Fruit fly (Drosophila melanogaster) whole organism, embryonic: ENCODE data around the gene CG10959.

Source experiments
- CG10321 ChIP-seq: fragments of 200-800 bp; sonication (Bioruptor generic); IDR thresholded peaks from 2 replicates; pipeline ENCODE4 v1.3.6; 2022; ENCODE audit warnings: missing biosample characterization, missing genetic modification characterization
- CG10366 ChIP-seq: fragments of 200-800 bp; sonication (Bioruptor generic); IDR thresholded peaks from 2 replicates; pipeline ENCODE4 v1.3.6; 2022; ENCODE audit warnings: missing biosample characterization, missing genetic modification characterization
- CG10959 ChIP-seq: fragments of 200-800 bp; sonication (Bioruptor generic); IDR thresholded peaks from 2 replicates; pipeline ENCODE4 v1.3.6; 2022; ENCODE audit warnings: missing biosample characterization, missing genetic modification characterization
- CG11695 ChIP-seq: fragments of 200-800 bp; sonication (Bioruptor generic); IDR thresholded peaks from 3 replicates; pipeline ENCODE4 v1.3.6; 2022; ENCODE audit warnings: missing biosample characterization, missing genetic modification characterization
- CG12769 ChIP-seq: fragments of 200-800 bp; sonication (Bioruptor generic); optimal IDR thresholded peaks from 2 replicates; lab custom pipeline; 2019; ENCODE audit warnings: missing biosample characterization, mild to moderate bottlenecking, missing genetic modification characterization, moderate library complexity
- CG13424 ChIP-seq: fragments of 200-800 bp; sonication (Bioruptor generic); optimal IDR thresholded peaks from 2 replicates; lab custom pipeline; 2019; ENCODE audit warnings: missing biosample characterization, mild to moderate bottlenecking, missing genetic modification characterization, moderate library complexity
- CG13624 ChIP-seq: fragments of 200-800 bp; sonication (Bioruptor generic); optimal IDR thresholded peaks from 2 replicates; lab custom pipeline; 2016; ENCODE audit warnings: missing biosample characterization, missing genetic modification characterization
- CG1603 ChIP-seq: fragments of 200-800 bp; sonication (Bioruptor generic); optimal IDR thresholded peaks from 2 replicates; lab custom pipeline; 2019; ENCODE audit warnings: missing biosample characterization, mild to moderate bottlenecking, missing genetic modification characterization, moderate library complexity
- CG17612 ChIP-seq: fragments of 200-800 bp; sonication (Bioruptor generic); IDR thresholded peaks from 2 replicates; pipeline ENCODE4 v1.3.6; 2022; ENCODE audit warnings: missing biosample characterization, missing genetic modification characterization
- CG1832 ChIP-seq: fragments of 200-800 bp; sonication (Bioruptor generic); optimal IDR thresholded peaks from 2 replicates; lab custom pipeline; 2017; ENCODE audit warnings: missing biosample characterization, mild to moderate bottlenecking, missing genetic modification characterization, inconsistent platforms
- CG18599 ChIP-seq: fragments of 200-800 bp; sonication (Bioruptor generic); optimal IDR thresholded peaks from 3 replicates; lab custom pipeline; 2017; ENCODE audit warnings: missing biosample characterization, missing genetic modification characterization, mild to moderate bottlenecking, moderate library complexity, missing genetic modification reagents
- CG18619 ChIP-seq: fragments of 200-800 bp; sonication (Bioruptor generic); optimal IDR thresholded peaks from 3 replicates; lab custom pipeline; 2017; ENCODE audit warnings: missing biosample characterization, mild to moderate bottlenecking, missing genetic modification characterization
- CG2120 ChIP-seq: fragments of 200-800 bp; sonication (Bioruptor generic); optimal IDR thresholded peaks from 3 replicates; lab custom pipeline; 2016; ENCODE audit warnings: missing biosample characterization, missing genetic modification characterization
- CG2712 ChIP-seq: fragments of 200-800 bp; optimal IDR thresholded peaks from 3 replicates; lab custom pipeline; 2019; ENCODE audit warnings: missing biosample characterization, mild to moderate bottlenecking, missing genetic modification characterization, moderate library complexity
- CG32767 ChIP-seq: fragments of 200-800 bp; sonication (Bioruptor generic); IDR thresholded peaks from 2 replicates; pipeline ENCODE4 v1.3.6; 2022; ENCODE audit warnings: missing biosample characterization, missing genetic modification characterization
- CG3726 ChIP-seq: fragments of 200-800 bp; sonication (Bioruptor generic); IDR thresholded peaks from 3 replicates; pipeline ENCODE4, ENCODE4 v1.3.6; 2022; ENCODE audit warnings: missing biosample characterization, missing genetic modification characterization
- CG4820 ChIP-seq: fragments of 200-800 bp; sonication (Bioruptor generic); optimal IDR thresholded peaks from 3 replicates; lab custom pipeline; 2016; ENCODE audit warnings: missing biosample characterization, missing genetic modification characterization
- CG5245 ChIP-seq: fragments of 200-800 bp; sonication (Bioruptor generic); optimal IDR thresholded peaks from 3 replicates; lab custom pipeline; 2016; ENCODE audit warnings: missing biosample characterization, missing genetic modification characterization
- CG8478 ChIP-seq: fragments of >200 bp; optimal IDR thresholded peaks from 2 replicates; lab custom pipeline; 2018
- CG8924 ChIP-seq: fragments of 200-800 bp; optimal IDR thresholded peaks from 3 replicates; lab custom pipeline; 2019; ENCODE audit warnings: missing biosample characterization, mild to moderate bottlenecking, missing genetic modification characterization, moderate library complexity
- Ets65A ChIP-seq: fragments of 200-800 bp; sonication (Bioruptor generic); peaks from one replicate; lab custom pipeline; 2016; ENCODE audit warnings: missing biosample characterization, missing genetic modification characterization
- Hand ChIP-seq: fragments of 200-800 bp; sonication (Bioruptor generic); optimal IDR thresholded peaks from 2 replicates; lab custom pipeline; 2017; ENCODE audit warnings: mild to moderate bottlenecking, missing biosample characterization, missing genetic modification reagents, missing genetic modification characterization
- Hr3 ChIP-seq: fragments of 200-800 bp; sonication (Bioruptor generic); optimal IDR thresholded peaks from 3 replicates; lab custom pipeline; 2016; ENCODE audit warnings: missing biosample characterization, missing genetic modification characterization
- Hr51 ChIP-seq, 2 experiments: fragments of 200-800 bp; sonication (Bioruptor generic); optimal IDR thresholded peaks; 2 replicates in 1 of 2; 3 replicates in 1 of 2; lab custom pipeline; 2016 to 2018; ENCODE audit warnings: missing biosample characterization in 2 of 2, missing genetic modification characterization in 2 of 2, mild to moderate bottlenecking in 1 of 2, moderate library complexity in 1 of 2
- MBD-R2 ChIP-seq: fragments of 200-800 bp; sonication (Bioruptor generic); IDR thresholded peaks from 2 replicates; pipeline ENCODE4 v1.3.6; 2022; ENCODE audit warnings: missing biosample characterization, missing genetic modification characterization
- Med ChIP-seq: fragments of 200-800 bp; sonication (Bioruptor generic); peaks from one replicate; lab custom pipeline; 2016; ENCODE audit warnings: missing biosample characterization, missing genetic modification characterization, mild to moderate bottlenecking, inconsistent platforms, moderate library complexity
- Meics ChIP-seq: fragments of 200-800 bp; sonication (Bioruptor generic); optimal IDR thresholded peaks from 2 replicates; lab custom pipeline; 2017; ENCODE audit warnings: missing biosample characterization, mild to moderate bottlenecking, missing genetic modification characterization
- Oli ChIP-seq: fragments of 200-800 bp; sonication (Bioruptor generic); optimal IDR thresholded peaks from 2 replicates; lab custom pipeline; 2018; ENCODE audit warnings: missing biosample characterization, mild to moderate bottlenecking, missing genetic modification characterization, moderate library complexity
- Opbp ChIP-seq: fragments of 200-800 bp; sonication (Bioruptor generic); IDR thresholded peaks from 3 replicates; pipeline ENCODE4 v1.3.6; 2022; ENCODE audit warnings: missing biosample characterization, missing genetic modification characterization; ENCODE audit not compliant: partially characterized antibody
- Rfx ChIP-seq: fragments of 200-800 bp; sonication (Bioruptor generic); IDR thresholded peaks from 2 replicates; pipeline ENCODE4 v1.3.6; 2022; ENCODE audit warnings: missing biosample characterization, missing genetic modification characterization
- Sox102F ChIP-seq: fragments of 200-800 bp; sonication (Bioruptor generic); optimal IDR thresholded peaks from 2 replicates; lab custom pipeline; 2018; ENCODE audit warnings: missing biosample characterization, mild to moderate bottlenecking, missing genetic modification characterization, moderate library complexity
- abd-A ChIP-seq: fragments of 200-800 bp; sonication (Bioruptor generic); optimal IDR thresholded peaks from 3 replicates; lab custom pipeline; 2019; ENCODE audit warnings: missing biosample characterization, mild to moderate bottlenecking, missing genetic modification characterization, moderate library complexity
- ac ChIP-seq: fragments of 200-800 bp; sonication (Bioruptor generic); optimal IDR thresholded peaks from 3 replicates; lab custom pipeline; 2017; ENCODE audit warnings: missing biosample characterization, mild to moderate bottlenecking, missing genetic modification characterization
- bab2 ChIP-seq: fragments of 200-800 bp; sonication (Bioruptor generic); optimal IDR thresholded peaks from 2 replicates; lab custom pipeline; 2016; ENCODE audit warnings: missing biosample characterization, missing genetic modification characterization
- bsh ChIP-seq, 2 experiments: fragments of 200-800 bp; sonication (Bioruptor generic); optimal IDR thresholded peaks; 2 replicates each; lab custom pipeline; 2017 to 2018; ENCODE audit warnings: mild to moderate bottlenecking in 2 of 2, missing biosample characterization in 2 of 2, missing genetic modification characterization in 2 of 2, moderate library complexity in 1 of 2
- crc ChIP-seq: fragments of 200-800 bp; sonication (Bioruptor generic); optimal IDR thresholded peaks from 2 replicates; lab custom pipeline; 2016; ENCODE audit warnings: missing biosample characterization, missing genetic modification characterization
- cwo ChIP-seq: fragments of 200-800 bp; sonication (Bioruptor generic); optimal IDR thresholded peaks from 3 replicates; lab custom pipeline; 2017; ENCODE audit warnings: missing biosample characterization, missing genetic modification characterization, mild to moderate bottlenecking, moderate library complexity, missing genetic modification reagents
- her ChIP-seq: fragments of 200-800 bp; sonication (Bioruptor generic); optimal IDR thresholded peaks from 2 replicates; lab custom pipeline; 2016; ENCODE audit warnings: missing biosample characterization, missing genetic modification characterization
- ind ChIP-seq: fragments of 200-800 bp; sonication (Bioruptor generic); optimal IDR thresholded peaks from 3 replicates; lab custom pipeline; 2016; ENCODE audit warnings: missing biosample characterization, missing genetic modification characterization
- kah ChIP-seq: fragments of 200-800 bp; sonication (Bioruptor generic); optimal IDR thresholded peaks from 2 replicates; lab custom pipeline; 2018; ENCODE audit warnings: missing biosample characterization, mild to moderate bottlenecking, missing genetic modification characterization
- kni ChIP-seq: fragments of 200-800 bp; sonication (Bioruptor generic); optimal IDR thresholded peaks from 3 replicates; lab custom pipeline; 2017; ENCODE audit warnings: mild to moderate bottlenecking, missing biosample characterization, missing genetic modification reagents, missing genetic modification characterization
- lilli ChIP-seq: fragments of 200-800 bp; sonication (Bioruptor generic); optimal IDR thresholded peaks from 3 replicates; lab custom pipeline; 2016; ENCODE audit warnings: missing biosample characterization, missing genetic modification characterization
- mirr ChIP-seq: fragments of 200-800 bp; sonication (Bioruptor generic); optimal IDR thresholded peaks from 3 replicates; lab custom pipeline; 2018; ENCODE audit warnings: missing biosample characterization, mild to moderate bottlenecking, missing genetic modification characterization
- nom ChIP-seq: fragments of 200-800 bp; sonication (Bioruptor generic); optimal IDR thresholded peaks from 2 replicates; lab custom pipeline; 2017; ENCODE audit warnings: missing biosample characterization, missing genetic modification characterization, mild to moderate bottlenecking, moderate library complexity, missing genetic modification reagents
- org-1 ChIP-seq: fragments of 200-800 bp; sonication (Bioruptor generic); optimal IDR thresholded peaks from 2 replicates; lab custom pipeline; 2017; ENCODE audit warnings: missing biosample characterization, missing genetic modification characterization
- scrt ChIP-seq: fragments of 200-800 bp; sonication (Bioruptor generic); optimal IDR thresholded peaks from 2 replicates; lab custom pipeline; 2018; ENCODE audit warnings: missing biosample characterization, mild to moderate bottlenecking, missing genetic modification characterization, moderate library complexity
- seq ChIP-seq: fragments of 200-800 bp; sonication (Bioruptor generic); IDR thresholded peaks from 2 replicates; pipeline ENCODE4 v1.3.6; 2022; ENCODE audit warnings: missing biosample characterization, missing genetic modification characterization
- sqz ChIP-seq: fragments of 200-800 bp; sonication (Bioruptor generic); optimal IDR thresholded peaks from 3 replicates; lab custom pipeline; 2018; ENCODE audit warnings: missing biosample characterization, mild to moderate bottlenecking, missing genetic modification characterization
- sug ChIP-seq: fragments of 200-800 bp; optimal IDR thresholded peaks from 2 replicates; lab custom pipeline; 2019; ENCODE audit warnings: missing biosample characterization, mild to moderate bottlenecking, missing genetic modification characterization, moderate library complexity

Gene CG10959

dm6 chrX:8141353-8142066, 7.1 kb upstream of the CG10959 start (continued):
- TF ChIP-seq Meics (GFP tag; lab: Kevin White, UChicago) (peak; percentile 24), Opbp (GFP tag; lab: Robert Waterston, UW) (0 out of 3 replicates have a peak, but pooled peaks have one; percentile 39), cwo (GFP tag; lab: Kevin White, UChicago) (peak; percentile 39), CG12769 (peak; percentile 96), CG18619 (GFP tag; lab: Kevin White, UChicago) (peak; percentile 36), sug (tag; lab: Kevin White, UChicago) (peak; percentile 10), seq (GFP tag; lab: Robert Waterston, UW) (peak; percentile 39; the same call in 1 of the 2 replicates), CG8924 (peak; percentile 4), kni (GFP tag; lab: Kevin White, UChicago) (peak; percentile 60), scrt (GFP tag; lab: Kevin White, UChicago) (peak; percentile 40), crc (GFP tag; lab: Kevin White, UChicago) (peak; percentile 11), Hr3 (GFP tag; lab: Kevin White, UChicago) (no peak), CG13424 (tag; lab: Kevin White, UChicago) (no peak), CG4820 (peak; percentile 15), bsh (GFP tag; optimal IDR thresholded peaks at IDR 0.05; lab: Kevin White, UChicago) (peak in 1 of 2 experiments; percentile 4), CG11695 (GFP tag; lab: Robert Waterston, UW) (peak; percentile 40; the same call in 1 of the 3 replicates), org-1 (GFP tag; lab: Kevin White, UChicago) (peak; percentile 39), CG3726 (GFP tag; lab: Robert Waterston, UW) (no peak), mirr (GFP tag; lab: Kevin White, UChicago) (peak; percentile 3), CG2120 (GFP tag; lab: Kevin White, UChicago) (peak; percentile 90), ac (GFP tag; lab: Kevin White, UChicago) (no peak), Sox102F (GFP tag; lab: Kevin White, UChicago) (peak; percentile 11), MBD-R2 (GFP tag; lab: Robert Waterston, UW) (no peak), kah (GFP tag; lab: Kevin White, UChicago) (peak; percentile 9), abd-A (peak; percentile 82), Oli (peak; percentile 12), CG5245 (no peak), her (GFP tag; lab: Kevin White, UChicago) (peak; percentile 29), CG13624 (GFP tag; lab: Kevin White, UChicago) (no peak), CG1603 (peak; percentile 37), bab2 (GFP tag; lab: Kevin White, UChicago) (peak; percentile 5), Hr51 (GFP tag; optimal IDR thresholded peaks at IDR 0.05; lab: Kevin White, UChicago) (peak; percentile 23 to 37), Med (peak; percentile 83), CG1832 (GFP tag; lab: Kevin White, UChicago) (peak; percentile 91), Rfx (peak; percentile 45; the same call in 1 of the 2 replicates), CG8478 (peak; percentile 84), CG32767 (GFP tag; lab: Robert Waterston, UW) (peak; percentile 83), CG17612 (GFP tag; lab: Robert Waterston, UW) (peak; percentile 27; the same call in 1 of the 2 replicates), CG10321 (GFP tag; lab: Robert Waterston, UW) (peak; percentile 90), nom (GFP tag; lab: Kevin White, UChicago) (peak; percentile 43), Ets65A (GFP tag; lab: Kevin White, UChicago) (no peak), lilli (GFP tag; lab: Kevin White, UChicago) (peak; percentile 67), CG10366 (peak; percentile 12; the same call in 1 of the 2 replicates), CG2712 (peak; percentile 23), sqz (GFP tag; lab: Kevin White, UChicago) (no peak), CG18599 (GFP tag; lab: Kevin White, UChicago) (peak; percentile 44), ind (GFP tag; lab: Kevin White, UChicago) (peak; percentile 10), Hand (peak; percentile 4), CG10959 (no peak)
